Fruit fly (Drosophila melanogaster) Kc167 (cell line): ENCODE measurements around the gene msi.

ENCODE experiments used
- Myc ChIP-seq: fragments of >200 bp; optimal IDR thresholded peaks from 2 replicates; lab custom pipeline; 2017; ENCODE audit warnings: missing external identifiers
- Sin3A ChIP-seq: fragments of >200 bp; optimal IDR thresholded peaks from 2 replicates; lab custom pipeline; 2018; ENCODE audit warnings: missing external identifiers
- h ChIP-seq: fragments of >200 bp; optimal IDR thresholded peaks from 3 replicates; lab custom pipeline; 2018; ENCODE audit warnings: missing external identifiers
- insv ChIP-seq: fragments of >200 bp; optimal IDR thresholded peaks from 3 replicates; lab custom pipeline; 2018; ENCODE audit warnings: missing external identifiers
- psq ChIP-seq: fragments of >200 bp; optimal IDR thresholded peaks from 2 replicates; lab custom pipeline; 2017; ENCODE audit warnings: missing external identifiers

- TF ChIP-seq Myc (no peak), Sin3A (lab: Kevin White, UChicago) (no peak), insv (no peak), psq (lab: Kevin White, UChicago) (no peak), h (lab: Kevin White, UChicago) (no peak)
These were observed 9.9 kb upstream of the msi start, which contains the start of gene CG5111 for dm6 chr3R:25505975-25506374.
